Fruit fly (Drosophila melanogaster): Measurements from ENCODE around the gene Mpi.

Mpi gene

DNA sequence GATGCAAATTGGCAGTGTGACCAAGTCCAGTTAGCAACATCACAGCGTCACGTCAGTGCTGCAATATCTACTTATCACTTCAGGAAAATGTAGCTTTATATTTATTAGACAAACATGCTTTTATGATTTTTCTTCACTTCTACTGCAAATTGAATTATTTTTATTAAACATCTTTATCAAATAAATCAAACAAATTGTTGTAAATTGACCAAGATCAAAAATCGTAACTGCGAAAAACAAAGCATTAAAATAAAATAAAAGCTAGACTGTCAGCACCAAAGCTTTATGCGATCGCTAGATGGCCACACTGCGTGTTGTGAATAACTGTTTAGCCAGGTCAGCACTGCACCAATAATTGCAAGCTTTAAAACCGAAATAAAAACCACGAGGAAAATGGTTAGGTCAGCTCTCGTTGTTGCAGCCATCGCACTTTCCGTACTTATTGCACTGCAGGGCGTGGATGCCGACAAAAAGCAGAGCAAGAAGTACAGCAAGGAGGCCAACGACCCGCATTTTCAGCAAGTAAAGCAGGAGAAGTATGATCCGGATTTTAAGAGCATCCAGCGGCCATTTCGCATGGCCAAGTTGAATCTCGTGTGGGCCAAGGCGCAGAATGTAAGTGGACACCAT is 31.9 kb downstream of the Mpi start, which contains the start of the genes CG12945 and CG8507 (continued):
- TF ChIP-seq CG3995 (GFP tag; optimal IDR thresholded peaks at IDR 0.05) (peak; percentile 88), Scr (GFP tag; IDR thresholded peaks at IDR 0.05; ENCODE audit: partially characterized antibody) (no peak), CG13123 (GFP tag; optimal IDR thresholded peaks at IDR 0.05) (no peak), Elba2 (GFP tag; optimal IDR thresholded peaks at IDR 0.05) (peak; percentile 37), CG18262 (tag; optimal IDR thresholded peaks at IDR 0.05) (peak; percentile 48), CG17186 (GFP tag; optimal IDR thresholded peaks at IDR 0.05) (no peak), onecut (GFP tag; IDR thresholded peaks at IDR 0.05) (no peak), CG33213 (GFP tag; optimal IDR thresholded peaks at IDR 0.05) (no peak), nerfin-2 (GFP tag; IDR thresholded peaks at IDR 0.05; ENCODE audit: partially characterized antibody) (no peak), NK7.1 (GFP tag; optimal IDR thresholded peaks at IDR 0.05) (no peak), bsh (GFP tag; optimal IDR thresholded peaks at IDR 0.05) (peak in 1 of 2 experiments; percentile 20), chn (GFP tag; optimal IDR thresholded peaks at IDR 0.05) (peak; percentile 41), Doc2 (GFP tag; IDR thresholded peaks at IDR 0.05) (no peak), CG4617 (GFP tag; optimal IDR thresholded peaks at IDR 0.05; ENCODE audit: borderline replicate concordance) (peak; percentile 41), D (optimal IDR thresholded peaks at IDR 0.05) (no peak), D (GFP tag; optimal IDR thresholded peaks at IDR 0.05) (no peak), gcm2 (GFP tag; optimal IDR thresholded peaks at IDR 0.05) (no peak), amos (GFP tag; IDR thresholded peaks at IDR 0.05; ENCODE audit: partially characterized antibody) (no peak), ro (GFP tag; IDR thresholded peaks at IDR 0.05) (no peak), B-H2 (GFP tag; optimal IDR thresholded peaks at IDR 0.05) (no peak), sim (GFP tag; IDR thresholded peaks at IDR 0.05) (no peak), Adf1 (GFP tag; IDR thresholded peaks at IDR 0.05) (no peak), CG11723 (GFP tag; optimal IDR thresholded peaks at IDR 0.05) (no peak), h (optimal IDR thresholded peaks at IDR 0.05) (no peak), C15 (GFP tag; IDR thresholded peaks at IDR 0.05) (no peak), NC2α (GFP tag; optimal IDR thresholded peaks at IDR 0.05) (no peak), Abd-B (GFP tag; optimal IDR thresholded peaks at IDR 0.05) (peak; percentile 76), lab (GFP tag; optimal IDR thresholded peaks at IDR 0.05) (no peak), Vsx1 (GFP tag; optimal IDR thresholded peaks at IDR 0.05) (no peak), Spps (tag; optimal IDR thresholded peaks at IDR 0.05) (no peak), cad (GFP tag; optimal IDR thresholded peaks at IDR 0.05) (no peak), ab (GFP tag; optimal IDR thresholded peaks at IDR 0.05) (no peak), ara (GFP tag; IDR thresholded peaks at IDR 0.05) (no peak), CG12219 (GFP tag; optimal IDR thresholded peaks at IDR 0.05) (no peak), CG14050 (GFP tag; IDR thresholded peaks at IDR 0.05) (no peak), fd102C (GFP tag; optimal IDR thresholded peaks at IDR 0.05) (no peak), slou (GFP tag; optimal IDR thresholded peaks at IDR 0.05) (no peak), nom (GFP tag; optimal IDR thresholded peaks at IDR 0.05) (peak; percentile 8), CG6654 (GFP tag; optimal IDR thresholded peaks at IDR 0.05) (no peak), CG8281 (tag; optimal IDR thresholded peaks at IDR 0.05) (no peak), CG8359 (GFP tag; optimal IDR thresholded peaks at IDR 0.05; ENCODE audit: borderline replicate concordance) (no peak), Bteb2 (GFP tag; optimal IDR thresholded peaks at IDR 0.05) (no peak), lbe (GFP tag; optimal IDR thresholded peaks at IDR 0.05) (peak; percentile 3), ssp (GFP tag; IDR thresholded peaks at IDR 0.05) (peak; percentile 40), jing (GFP tag; optimal IDR thresholded peaks at IDR 0.05) (no peak), gfzf (GFP tag; optimal IDR thresholded peaks at IDR 0.05) (peak; percentile 79), pzg (GFP tag; optimal IDR thresholded peaks at IDR 0.05) (peak; percentile 55), zf30C (GFP tag; optimal IDR thresholded peaks at IDR 0.05) (no peak), Eip74EF (GFP tag; optimal IDR thresholded peaks at IDR 0.05) (no peak), chm (GFP tag; IDR thresholded peaks at IDR 0.05) (no peak), Mad (GFP tag; optimal IDR thresholded peaks at IDR 0.05) (peak; percentile 39)

Measured in whole organism, embryonic.